Worm (Caenorhabditis elegans): ENCODE data around the gene unc-69.
A peak's percentile ranks its signal among the peaks of the same experiment; 100 is the strongest.

Gene unc-69

ce11 chrIII:10337508-10338166 lies 18.9 kb downstream of the unc-69 start, which contains the start of gene ttr-15 (continued):
- TF ChIP-seq sma-9 (GFP tag; optimal IDR thresholded peaks at IDR 0.05) (peak; percentile 29), sma-9 (tag; optimal IDR thresholded peaks at IDR 0.05) (no peak), ceh-16 (tag; optimal IDR thresholded peaks at IDR 0.05) (no peak), blmp-1 (tag; optimal IDR thresholded peaks at IDR 0.05; ENCODE audit: insufficient read depth) (no peak), fos-1 (tag; optimal IDR thresholded peaks at IDR 0.05) (peak; percentile 40)

- TF ChIP-seq alr-1 (tag; optimal IDR thresholded peaks at IDR 0.05) (no peak), dmd-4 (tag; optimal IDR thresholded peaks at IDR 0.05) (no peak), nhr-23 (tag; optimal IDR thresholded peaks at IDR 0.05) (no peak), R02D3.7 (tag; optimal IDR thresholded peaks at IDR 0.05) (no peak), nhr-12 (tag; optimal IDR thresholded peaks at IDR 0.05) (no peak), nhr-10 (tag; optimal IDR thresholded peaks at IDR 0.05) (no peak), C34F6.9 (tag; optimal IDR thresholded peaks at IDR 0.05) (no peak), crh-2 (tag; optimal IDR thresholded peaks at IDR 0.05) (peak; percentile 24), lin-39 (tag; optimal IDR thresholded peaks at IDR 0.05) (no peak), sma-3 (GFP tag; optimal IDR thresholded peaks at IDR 0.05) (peak; percentile 44), egl-27 (tag; optimal IDR thresholded peaks at IDR 0.05) (no peak), nhr-11 (tag; optimal IDR thresholded peaks at IDR 0.05) (no peak), mdl-1 (tag; optimal IDR thresholded peaks at IDR 0.05) (no peak), skn-1 (tag; optimal IDR thresholded peaks at IDR 0.05) (no peak), mbf-1 (tag; optimal IDR thresholded peaks at IDR 0.05) (no peak), peb-1 (tag; optimal IDR thresholded peaks at IDR 0.05) (no peak), unc-55 (GFP tag; optimal IDR thresholded peaks at IDR 0.05) (no peak), aly-2 (tag; optimal IDR thresholded peaks at IDR 0.05) (no peak), gmeb-1 (tag; optimal IDR thresholded peaks at IDR 0.05) (no peak), elt-3 (tag; optimal IDR thresholded peaks at IDR 0.05) (no peak), mab-5 (tag; optimal IDR thresholded peaks at IDR 0.05) (no peak), nhr-77 (tag; optimal IDR thresholded peaks at IDR 0.05) (no peak), ztf-11 (tag; optimal IDR thresholded peaks at IDR 0.05) (no peak), lsy-2 (tag; optimal IDR thresholded peaks at IDR 0.05) (no peak), ceh-16 (tag; optimal IDR thresholded peaks at IDR 0.05) (no peak), F13H6.1 (tag; optimal IDR thresholded peaks at IDR 0.05) (no peak), zag-1 (tag; optimal IDR thresholded peaks at IDR 0.05) (no peak), nhr-6 (tag; optimal IDR thresholded peaks at IDR 0.05) (peak; percentile 0), ztf-1 (GFP tag; conservative IDR thresholded peaks at IDR 0.05) (no peak), sem-4 (tag; optimal IDR thresholded peaks at IDR 0.05) (no peak), snpc-4 (tag; optimal IDR thresholded peaks at IDR 0.05) (no peak), nhr-21 (tag; optimal IDR thresholded peaks at IDR 0.05) (peak; percentile 18), blmp-1 (tag; optimal IDR thresholded peaks at IDR 0.05; ENCODE audit: insufficient read depth) (peak; percentile 41), unc-62 (GFP tag; optimal IDR thresholded peaks at IDR 0.05) (no peak), ztf-4 (tag; optimal IDR thresholded peaks at IDR 0.05) (peak; percentile 43), ZK546.5 (tag; optimal IDR thresholded peaks at IDR 0.05) (no peak), Y55F3AM.14 (GFP tag; optimal IDR thresholded peaks at IDR 0.05) (no peak), sma-9 (GFP tag; optimal IDR thresholded peaks at IDR 0.05) (no peak), sma-9 (tag; optimal IDR thresholded peaks at IDR 0.05) (no peak), nhr-237 (tag; optimal IDR thresholded peaks at IDR 0.05) (no peak), unc-39 (tag; optimal IDR thresholded peaks at IDR 0.05) (no peak), fos-1 (tag; optimal IDR thresholded peaks at IDR 0.05) (no peak), ama-1 (optimal IDR thresholded peaks at IDR 0.05) (no peak), nhr-129 (tag; optimal IDR thresholded peaks at IDR 0.05) (no peak), ceh-82 (tag; optimal IDR thresholded peaks at IDR 0.05) (no peak), lin-11 (tag; optimal IDR thresholded peaks at IDR 0.05) (no peak), elt-1 (tag; optimal IDR thresholded peaks at IDR 0.05) (no peak), nhr-25 (tag; optimal IDR thresholded peaks at IDR 0.05) (peak; percentile 80), lin-13 (GFP tag; optimal IDR thresholded peaks at IDR 0.05) (peak; percentile 31)
Measured at ce11 chrIII:10338992-10339852, 20.5 kb downstream of the unc-69 start.
